Worm (Caenorhabditis elegans): ENCODE data around the gene upp-1.

- TF ChIP-seq nhr-28 (tag; optimal IDR thresholded peaks at IDR 0.05) (no peak), pha-4 (tag; optimal IDR thresholded peaks at IDR 0.05) (no peak), ceh-82 (tag; optimal IDR thresholded peaks at IDR 0.05) (no peak), hmg-11 (tag; optimal IDR thresholded peaks at IDR 0.05) (no peak), nhr-25 (tag; optimal IDR thresholded peaks at IDR 0.05) (no peak), jun-1 (tag; optimal IDR thresholded peaks at IDR 0.05) (no peak)
Observed at ce11 chrIII:7656474-7656873, 13.6 kb upstream of the upp-1 start, which contains the start of gene ZK783.7.
